Worm (Caenorhabditis elegans) whole organism, L2 larva: ENCODE measurements around the gene zmp-1.

Source experiments
- aly-2 ChIP-seq: fragments of 150-350 bp; optimal IDR thresholded peaks from 2 replicates; lab custom pipeline; 2014; ENCODE audit warnings: missing biosample characterization, missing genetic modification characterization
- ama-1 ChIP-seq: fragments of 150-350 bp; optimal IDR thresholded peaks from 2 replicates; lab custom pipeline; 2018; ENCODE audit warnings: inconsistent platforms
- ceh-82 ChIP-seq: fragments of 150-350 bp; optimal IDR thresholded peaks from 2 replicates; lab custom pipeline; 2014; ENCODE audit warnings: missing biosample characterization, missing genetic modification characterization
- elt-1 ChIP-seq: fragments of 150-350 bp; optimal IDR thresholded peaks from 2 replicates; lab custom pipeline; 2014; ENCODE audit warnings: missing biosample characterization, missing genetic modification characterization
- lin-11 ChIP-seq: fragments of 150-350 bp; sonication (generic microtip); optimal IDR thresholded peaks from 2 replicates; lab custom pipeline; 2014; ENCODE audit warnings: missing biosample characterization, missing genetic modification characterization, inconsistent platforms, mixed read lengths
- nhr-11 ChIP-seq: fragments of 150-350 bp; optimal IDR thresholded peaks from 2 replicates; lab custom pipeline; 2014; ENCODE audit warnings: missing biosample characterization, missing genetic modification characterization
- nhr-237 ChIP-seq: fragments of 150-350 bp; optimal IDR thresholded peaks from 2 replicates; lab custom pipeline; 2014; ENCODE audit warnings: missing biosample characterization, missing genetic modification characterization
- nhr-77 ChIP-seq: fragments of 150-350 bp; optimal IDR thresholded peaks from 2 replicates; lab custom pipeline; 2014; ENCODE audit warnings: missing biosample characterization, missing genetic modification characterization
- unc-55 ChIP-seq: fragments of 150-350 bp; sonication (generic microtip); optimal IDR thresholded peaks from 3 replicates; lab custom pipeline; 2014; ENCODE audit warnings: missing biosample characterization, missing genetic modification reagents, missing genetic modification characterization
- unc-62 ChIP-seq: fragments of 150-350 bp; optimal IDR thresholded peaks from 2 replicates; lab custom pipeline; 2014; ENCODE audit warnings: missing biosample characterization, missing genetic modification reagents, missing genetic modification characterization
- ztf-11 ChIP-seq: sonication (generic microtip); optimal IDR thresholded peaks from 2 replicates; lab custom pipeline; 2017; ENCODE audit warnings: missing biosample characterization, missing genetic modification characterization
- ztf-4 ChIP-seq: fragments of 150-350 bp; optimal IDR thresholded peaks from 2 replicates; lab custom pipeline; 2014; ENCODE audit warnings: missing biosample characterization, missing genetic modification characterization

ce11 chrIII:5882823-5883222 is 49.9 kb downstream of the zmp-1 start, which contains the start of gene F01F1.14:
- no peak for TF ChIP-seq unc-55 (GFP tag; lab: Kevin White, UChicago)
- TF ChIP-seq aly-2 (tag; lab: Kevin White, UChicago): no peak
- no peak for TF ChIP-seq lin-11
- TF ChIP-seq elt-1: no peak
- no peak for TF ChIP-seq ama-1
- no peak for TF ChIP-seq ceh-82 (tag; lab: Kevin White, UChicago)
- TF ChIP-seq unc-62 (GFP tag; lab: Kevin White, UChicago): no peak
- TF ChIP-seq nhr-77 (tag; lab: Kevin White, UChicago): no peak
- TF ChIP-seq ztf-11 (tag; lab: Kevin White, UChicago): no peak
- TF ChIP-seq nhr-237 (tag; lab: Kevin White, UChicago): no peak
- no peak for TF ChIP-seq nhr-11 (tag; lab: Kevin White, UChicago)
- no peak for TF ChIP-seq ztf-4 (tag; lab: Kevin White, UChicago)
